Worm (Caenorhabditis elegans) whole organism, L3 larva: ENCODE measurements around the gene F31F7.1.

Experiments used
- R02D3.7 ChIP-seq: fragments of 150-350 bp; optimal IDR thresholded peaks from 2 replicates; lab custom pipeline; 2014; ENCODE audit warnings: missing biosample characterization, missing genetic modification characterization
- ZK546.5 ChIP-seq: sonication (generic microtip); optimal IDR thresholded peaks from 2 replicates; lab custom pipeline; 2017; ENCODE audit warnings: missing biosample characterization, missing genetic modification characterization
- aly-2 ChIP-seq: fragments of 150-350 bp; optimal IDR thresholded peaks from 2 replicates; lab custom pipeline; 2014; ENCODE audit warnings: missing biosample characterization, missing genetic modification characterization
- ama-1 ChIP-seq: fragments of 150-350 bp; optimal IDR thresholded peaks from 2 replicates; lab custom pipeline; 2018
- ceh-16 ChIP-seq: sonication (generic microtip); optimal IDR thresholded peaks from 2 replicates; lab custom pipeline; 2017; ENCODE audit warnings: missing biosample characterization, missing genetic modification characterization
- ceh-28 ChIP-seq: fragments of 150-350 bp; optimal IDR thresholded peaks from 2 replicates; lab custom pipeline; 2014; ENCODE audit warnings: missing biosample characterization, missing genetic modification reagents, missing genetic modification characterization
- ceh-82 ChIP-seq: fragments of 150-350 bp; optimal IDR thresholded peaks from 2 replicates; lab custom pipeline; 2014; ENCODE audit warnings: missing biosample characterization, missing genetic modification characterization
- ceh-9 ChIP-seq: sonication (generic microtip); optimal IDR thresholded peaks from 2 replicates; lab custom pipeline; 2018; ENCODE audit warnings: missing biosample characterization, missing genetic modification characterization
- daf-12 ChIP-seq: fragments of 150-350 bp; optimal IDR thresholded peaks from 2 replicates; lab custom pipeline; 2014; ENCODE audit warnings: missing biosample characterization, missing genetic modification reagents, missing genetic modification characterization
- egl-27 ChIP-seq: sonication (generic microtip); optimal IDR thresholded peaks from 4 replicates; lab custom pipeline; 2017; ENCODE audit warnings: missing biosample characterization, missing genetic modification reagents, missing genetic modification characterization
- egl-5 ChIP-seq: fragments of 150-350 bp; optimal IDR thresholded peaks from 2 replicates; lab custom pipeline; 2017; ENCODE audit warnings: missing biosample characterization, missing genetic modification reagents, missing genetic modification characterization, inconsistent platforms
- elt-1 ChIP-seq: fragments of 150-350 bp; optimal IDR thresholded peaks from 2 replicates; lab custom pipeline; 2014; ENCODE audit warnings: missing biosample characterization, missing genetic modification characterization
- elt-2 ChIP-seq: sonication (generic microtip); optimal IDR thresholded peaks from 2 replicates; lab custom pipeline; 2016; ENCODE audit warnings: missing genetic modification reagents, mild to moderate bottlenecking, missing genetic modification characterization, missing compliant biosample characterization
- elt-3 ChIP-seq, 3 experiments: fragments of 150-350 bp in 1 of 3; sonication (generic microtip) in 2 of 3; optimal IDR thresholded peaks; 2 replicates in 2 of 3; 4 replicates in 1 of 3; lab custom pipeline; 2014 to 2017; ENCODE audit warnings: missing biosample characterization in 3 of 3, missing genetic modification characterization in 3 of 3
- eor-1 ChIP-seq, 2 experiments: fragments of 150-350 bp; optimal IDR thresholded peaks; 2 replicates each; lab custom pipeline; 2014 to 2018; ENCODE audit warnings: missing biosample characterization in 2 of 2, missing genetic modification characterization in 2 of 2
- fkh-10 ChIP-seq: sonication (generic microtip); optimal IDR thresholded peaks from 2 replicates; lab custom pipeline; 2017; ENCODE audit warnings: missing biosample characterization, missing genetic modification reagents, missing genetic modification characterization
- fkh-2 ChIP-seq: fragments of 150-350 bp; optimal IDR thresholded peaks from 2 replicates; lab custom pipeline; 2014; ENCODE audit warnings: missing biosample characterization, missing genetic modification reagents, missing genetic modification characterization
- fos-1 ChIP-seq: fragments of 150-350 bp; optimal IDR thresholded peaks from 2 replicates; lab custom pipeline; 2014; ENCODE audit warnings: missing biosample characterization, missing genetic modification characterization
- hmg-11 ChIP-seq: sonication (generic microtip); optimal IDR thresholded peaks from 2 replicates; lab custom pipeline; 2016; ENCODE audit warnings: missing genetic modification characterization, missing compliant biosample characterization
- jun-1 ChIP-seq: fragments of 150-350 bp; optimal IDR thresholded peaks from 2 replicates; lab custom pipeline; 2014; ENCODE audit warnings: missing biosample characterization, missing genetic modification reagents, missing genetic modification characterization
- lin-15B ChIP-seq: fragments of 150-350 bp; optimal IDR thresholded peaks from 2 replicates; lab custom pipeline; 2014; ENCODE audit warnings: missing biosample characterization, missing genetic modification characterization
- lin-39 ChIP-seq: fragments of 150-350 bp; optimal IDR thresholded peaks from 2 replicates; lab custom pipeline; 2018; ENCODE audit warnings: missing biosample characterization, missing genetic modification reagents, missing genetic modification characterization
- lsy-12 ChIP-seq: sonication (generic microtip); optimal IDR thresholded peaks from 2 replicates; lab custom pipeline; 2016; ENCODE audit warnings: mild to moderate bottlenecking, missing genetic modification characterization, missing compliant biosample characterization
- mdl-1 ChIP-seq: fragments of 150-350 bp; optimal IDR thresholded peaks from 2 replicates; lab custom pipeline; 2014; ENCODE audit warnings: missing biosample characterization, missing genetic modification characterization
- mml-1 ChIP-seq: fragments of 150-350 bp; sonication (generic microtip); optimal IDR thresholded peaks from 3 replicates; lab custom pipeline; 2014; ENCODE audit warnings: missing biosample characterization, missing genetic modification characterization
- nfya-1 ChIP-seq: sonication (generic microtip); optimal IDR thresholded peaks from 2 replicates; lab custom pipeline; 2017; ENCODE audit warnings: missing genetic modification characterization, mild to moderate bottlenecking, missing compliant biosample characterization, antibody characterized with exemption, moderate library complexity; ENCODE audit not compliant: insufficient read depth
- nhr-11 ChIP-seq: fragments of 150-350 bp; optimal IDR thresholded peaks from 2 replicates; lab custom pipeline; 2014; ENCODE audit warnings: missing biosample characterization, missing genetic modification characterization
- nhr-12 ChIP-seq: fragments of 150-350 bp; optimal IDR thresholded peaks from 2 replicates; lab custom pipeline; 2014; ENCODE audit warnings: missing biosample characterization, missing genetic modification characterization
- nhr-23 ChIP-seq: fragments of 150-350 bp; optimal IDR thresholded peaks from 2 replicates; lab custom pipeline; 2014; ENCODE audit warnings: missing biosample characterization, missing genetic modification reagents, missing genetic modification characterization
- nhr-237 ChIP-seq: fragments of 150-350 bp; optimal IDR thresholded peaks from 2 replicates; lab custom pipeline; 2014; ENCODE audit warnings: missing biosample characterization, missing genetic modification characterization
- nhr-25 ChIP-seq: sonication (generic microtip); optimal IDR thresholded peaks from 2 replicates; lab custom pipeline; 2017; ENCODE audit warnings: missing biosample characterization, missing genetic modification characterization
- nhr-28 ChIP-seq: fragments of 150-350 bp; optimal IDR thresholded peaks from 2 replicates; lab custom pipeline; 2014; ENCODE audit warnings: missing biosample characterization, missing genetic modification characterization
- nhr-43 ChIP-seq: sonication (generic microtip); optimal IDR thresholded peaks from 2 replicates; lab custom pipeline; 2016; ENCODE audit warnings: mild to moderate bottlenecking, missing genetic modification characterization, missing compliant biosample characterization; ENCODE audit not compliant: poor library complexity, severe bottlenecking
- nhr-67 ChIP-seq: fragments of 150-350 bp; optimal IDR thresholded peaks from 2 replicates; lab custom pipeline; 2014; ENCODE audit warnings: missing biosample characterization, missing genetic modification characterization
- nhr-76 ChIP-seq: fragments of 150-350 bp; sonication (generic microtip); optimal IDR thresholded peaks from 5 replicates; lab custom pipeline; 2014; ENCODE audit warnings: missing biosample characterization, missing genetic modification characterization
- nhr-77 ChIP-seq: fragments of 150-350 bp; optimal IDR thresholded peaks from 2 replicates; lab custom pipeline; 2014; ENCODE audit warnings: missing biosample characterization, missing genetic modification characterization
- pha-4 ChIP-seq: fragments of 150-350 bp; optimal IDR thresholded peaks from 2 replicates; lab custom pipeline; 2014; ENCODE audit warnings: missing biosample characterization, missing genetic modification reagents, missing genetic modification characterization
- pqm-1 ChIP-seq: fragments of 150-350 bp; optimal IDR thresholded peaks from 2 replicates; lab custom pipeline; 2017; ENCODE audit warnings: missing biosample characterization, missing genetic modification characterization, inconsistent platforms
- sea-2 ChIP-seq: fragments of 150-350 bp; sonication (generic microtip); optimal IDR thresholded peaks from 4 replicates; lab custom pipeline; 2014; ENCODE audit warnings: missing biosample characterization, missing genetic modification reagents, missing genetic modification characterization
- skn-1 ChIP-seq: fragments of 150-350 bp; optimal IDR thresholded peaks from 2 replicates; lab custom pipeline; 2014; ENCODE audit warnings: missing biosample characterization, missing genetic modification characterization
- snpc-4 ChIP-seq: fragments of 150-350 bp; optimal IDR thresholded peaks from 2 replicates; lab custom pipeline; 2014; ENCODE audit warnings: missing biosample characterization, missing genetic modification characterization
- tbx-2 ChIP-seq: sonication (generic microtip); optimal IDR thresholded peaks from 2 replicates; lab custom pipeline; 2016; ENCODE audit warnings: mild to moderate bottlenecking, missing genetic modification characterization, missing compliant biosample characterization
- unc-39 ChIP-seq: sonication (generic microtip); optimal IDR thresholded peaks from 4 replicates; lab custom pipeline; 2017; ENCODE audit warnings: missing biosample characterization, missing genetic modification characterization
- unc-62 ChIP-seq: fragments of 150-350 bp; sonication (generic microtip); optimal IDR thresholded peaks from 4 replicates; lab custom pipeline; 2014; ENCODE audit warnings: missing biosample characterization, missing genetic modification reagents, missing genetic modification characterization
- zag-1 ChIP-seq: fragments of 150-350 bp; optimal IDR thresholded peaks from 2 replicates; lab custom pipeline; 2014; ENCODE audit warnings: missing biosample characterization, missing genetic modification characterization
- ztf-11 ChIP-seq: fragments of 150-350 bp; optimal IDR thresholded peaks from 2 replicates; lab custom pipeline; 2014; ENCODE audit warnings: missing biosample characterization, missing genetic modification characterization
- ztf-4 ChIP-seq: fragments of 150-350 bp; optimal IDR thresholded peaks from 2 replicates; lab custom pipeline; 2014; ENCODE audit warnings: missing biosample characterization, missing genetic modification characterization

Gene F31F7.1

DNA sequence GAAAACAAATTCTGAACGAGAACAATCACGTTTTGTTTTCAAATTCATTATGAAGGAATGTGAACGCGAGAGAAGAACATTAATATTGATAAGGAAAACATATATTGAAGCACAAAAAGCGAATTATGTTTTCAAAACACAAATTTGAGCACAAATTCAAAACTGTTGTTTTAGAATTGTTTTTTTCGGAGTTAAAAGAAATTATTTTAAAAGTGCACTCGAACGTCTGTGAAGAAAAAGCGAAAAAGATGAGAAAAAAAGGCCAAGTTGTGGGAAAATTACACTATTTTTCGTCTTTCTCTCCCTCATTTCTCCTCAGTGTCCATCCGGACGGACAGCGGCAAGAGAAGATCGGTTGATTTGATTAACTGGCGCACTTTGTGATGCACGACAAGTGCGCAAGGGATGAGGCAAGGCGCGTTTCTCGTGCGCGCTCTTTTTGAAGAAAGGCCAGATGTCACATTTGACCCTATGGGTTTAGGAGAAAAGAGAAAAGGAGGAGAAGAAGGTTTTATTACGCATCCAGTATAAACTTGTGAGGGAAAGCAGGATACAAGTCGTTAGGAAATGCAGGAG lies 8.9 kb upstream of the F31F7.1 start, which contains the start of gene mrck-1:
TSS of gene mrck-1 (minus strand) at position 51 of the 576 bp plus-strand sequence.
- TF ChIP-seq R02D3.7 (tag; lab: Kevin White, UChicago) (peak; percentile 70), ceh-9 (tag; lab: Kevin White, UChicago) (no peak), lin-15B (tag; lab: Kevin White, UChicago) (peak; percentile 86), skn-1 (tag; lab: Kevin White, UChicago) (peak; percentile 59), ZK546.5 (tag; lab: Kevin White, UChicago) (peak; percentile 34), nhr-28 (tag; lab: Kevin White, UChicago) (no peak), fkh-10 (GFP tag; lab: Kevin White, UChicago) (peak; percentile 87), hmg-11 (tag; lab: Kevin White, UChicago) (peak; percentile 92), egl-27 (peak; percentile 57), fkh-2 (tag; lab: Kevin White, UChicago) (no peak), nhr-25 (tag; lab: Kevin White, UChicago) (peak; percentile 97), aly-2 (tag; lab: Kevin White, UChicago) (no peak), tbx-2 (tag; lab: Kevin White, UChicago) (peak; percentile 93), jun-1 (tag; lab: Kevin White, UChicago) (peak; percentile 86), unc-39 (tag; lab: Kevin White, UChicago) (no peak), fos-1 (tag; lab: Kevin White, UChicago) (no peak), nhr-76 (tag; lab: Kevin White, UChicago) (no peak), ceh-28 (peak; percentile 80), ama-1 (lab: Kevin White, UChicago) (no peak), lin-39 (tag; lab: Kevin White, UChicago) (peak; percentile 98), elt-1 (tag; lab: Kevin White, UChicago) (peak; percentile 68), lsy-12 (peak; percentile 84), snpc-4 (tag; lab: Kevin White, UChicago) (peak; percentile 86), mml-1 (tag; lab: Kevin White, UChicago) (no peak), nhr-67 (tag; lab: Kevin White, UChicago) (no peak), nhr-12 (tag; lab: Kevin White, UChicago) (no peak), sea-2 (GFP tag; lab: Kevin White, UChicago) (no peak), pha-4 (tag; lab: Kevin White, UChicago) (peak; percentile 74), pqm-1 (no peak), mdl-1 (tag; lab: Kevin White, UChicago) (no peak), ztf-4 (peak; percentile 82), elt-2 (tag; lab: Kevin White, UChicago) (peak; percentile 57), ceh-16 (no peak), ztf-11 (no peak), eor-1 (tag; optimal IDR thresholded peaks at IDR 0.05; lab: Kevin White, UChicago) (no peak), elt-3 (tag; optimal IDR thresholded peaks at IDR 0.05; lab: Kevin White, UChicago) (no peak), nhr-43 (tag; lab: Kevin White, UChicago) (peak; percentile 82), nhr-237 (tag; lab: Kevin White, UChicago) (no peak), nhr-11 (tag; lab: Kevin White, UChicago) (peak; percentile 86), unc-62 (GFP tag; lab: Kevin White, UChicago) (peak; percentile 74), ceh-82 (tag; lab: Kevin White, UChicago) (peak; percentile 50), daf-12 (peak; percentile 46), nhr-23 (peak; percentile 95), zag-1 (tag; lab: Kevin White, UChicago) (peak; percentile 78), egl-5 (peak; percentile 87), nfya-1 (tag; lab: Kevin White, UChicago) (peak; percentile 91), nhr-77 (no peak)
